Fruit fly (Drosophila melanogaster) whole organism, embryonic: ENCODE measurements around the gene mRpL12.

Experiments used
- Aef1 ChIP-seq: fragments of 200-800 bp; sonication (Bioruptor generic); IDR thresholded peaks from 3 replicates; pipeline ENCODE4 v1.3.6; 2022; ENCODE audit warnings: missing biosample characterization, missing genetic modification characterization
- Bdp1 ChIP-seq: fragments of 200-800 bp; sonication (Bioruptor generic); optimal IDR thresholded peaks from 3 replicates; lab custom pipeline; 2016; ENCODE audit warnings: missing biosample characterization, missing genetic modification characterization
- Bgb ChIP-seq: fragments of 200-800 bp; sonication (Bioruptor generic); IDR thresholded peaks from 2 replicates; pipeline ENCODE4 v1.3.6; 2022; ENCODE audit warnings: missing biosample characterization, missing genetic modification characterization; ENCODE audit not compliant: partially characterized antibody
- CG10267 ChIP-seq: fragments of 200-800 bp; sonication (Bioruptor generic); optimal IDR thresholded peaks from 2 replicates; lab custom pipeline; 2018; ENCODE audit warnings: missing biosample characterization, mild to moderate bottlenecking, missing genetic modification characterization, moderate library complexity
- CG10274 ChIP-seq: fragments of 200-800 bp; sonication (Bioruptor generic); optimal IDR thresholded peaks from 3 replicates; lab custom pipeline; 2017; ENCODE audit warnings: missing biosample characterization, mild to moderate bottlenecking, missing genetic modification characterization
- CG12659 ChIP-seq: fragments of 200-800 bp; sonication (Bioruptor generic); optimal IDR thresholded peaks from 3 replicates; lab custom pipeline; 2017; ENCODE audit warnings: mild to moderate bottlenecking, missing biosample characterization, missing genetic modification reagents, missing genetic modification characterization
- CG16779 ChIP-seq: fragments of 200-800 bp; sonication (Bioruptor generic); IDR thresholded peaks from 2 replicates; pipeline ENCODE4 v1.3.6; 2022; ENCODE audit warnings: missing biosample characterization, missing genetic modification characterization
- CG17385 ChIP-seq: fragments of 200-800 bp; sonication (Bioruptor generic); optimal IDR thresholded peaks from 3 replicates; lab custom pipeline; 2018; ENCODE audit warnings: missing biosample characterization, mild to moderate bottlenecking, missing genetic modification characterization
- CG17912 ChIP-seq: fragments of 200-800 bp; sonication (Bioruptor generic); optimal IDR thresholded peaks from 2 replicates; lab custom pipeline; 2018; ENCODE audit warnings: missing biosample characterization, mild to moderate bottlenecking, missing genetic modification characterization
- CG3163 ChIP-seq: fragments of 200-800 bp; sonication (Bioruptor generic); optimal IDR thresholded peaks from 3 replicates; lab custom pipeline; 2016; ENCODE audit warnings: missing biosample characterization, missing genetic modification characterization
- CG34376 ChIP-seq: fragments of 200-800 bp; sonication (Bioruptor generic); optimal IDR thresholded peaks from 2 replicates; lab custom pipeline; 2018; ENCODE audit warnings: missing biosample characterization, mild to moderate bottlenecking, missing genetic modification characterization
- CG3847 ChIP-seq: fragments of 200-800 bp; sonication (Bioruptor generic); IDR thresholded peaks from 2 replicates; pipeline ENCODE4 v1.3.6; 2022; ENCODE audit warnings: missing biosample characterization, missing genetic modification characterization
- CG7963 ChIP-seq: fragments of 200-800 bp; sonication (Bioruptor generic); IDR thresholded peaks from 3 replicates; pipeline ENCODE4 v1.3.6; 2022; ENCODE audit warnings: missing biosample characterization, missing genetic modification characterization; ENCODE audit not compliant: partially characterized antibody
- CG8359 ChIP-seq: fragments of 200-800 bp; sonication (Bioruptor generic); optimal IDR thresholded peaks from 2 replicates; lab custom pipeline; 2017; ENCODE audit warnings: missing biosample characterization, mild to moderate bottlenecking, missing genetic modification characterization, borderline replicate concordance
- CG8924 ChIP-seq: fragments of 200-800 bp; optimal IDR thresholded peaks from 3 replicates; lab custom pipeline; 2019; ENCODE audit warnings: missing biosample characterization, mild to moderate bottlenecking, missing genetic modification characterization, moderate library complexity
- CG8944 ChIP-seq: fragments of 200-800 bp; sonication (Bioruptor generic); optimal IDR thresholded peaks from 3 replicates; lab custom pipeline; 2016; ENCODE audit warnings: missing biosample characterization, missing genetic modification characterization
- CG9876 ChIP-seq: fragments of 200-800 bp; sonication (Bioruptor generic); optimal IDR thresholded peaks from 2 replicates; lab custom pipeline; 2016; ENCODE audit warnings: missing biosample characterization, missing genetic modification characterization
- D ChIP-seq, 2 experiments: fragments of 200-800 bp in 1 of 2; fragments of >200 bp in 1 of 2; sonication (Bioruptor generic) in 1 of 2; optimal IDR thresholded peaks; 2 replicates in 1 of 2; 3 replicates in 1 of 2; lab custom pipeline; 2017; ENCODE audit warnings: mild to moderate bottlenecking in 1 of 2, missing biosample characterization in 1 of 2, missing genetic modification characterization in 1 of 2, missing genetic modification reagents in 1 of 2
- Dbx ChIP-seq: fragments of 200-800 bp; sonication (Bioruptor generic); IDR thresholded peaks from 3 replicates; pipeline ENCODE4 v1.3.6; 2022; ENCODE audit warnings: missing biosample characterization, missing genetic modification characterization
- Dp ChIP-seq: fragments of 200-800 bp; sonication (Bioruptor generic); optimal IDR thresholded peaks from 2 replicates; lab custom pipeline; 2018; ENCODE audit warnings: missing biosample characterization, mild to moderate bottlenecking, missing genetic modification characterization, moderate library complexity
- E2f2 ChIP-seq: fragments of 200-800 bp; sonication (Bioruptor generic); IDR thresholded peaks from 2 replicates; pipeline ENCODE4 v1.3.6; 2022; ENCODE audit warnings: missing biosample characterization, missing genetic modification characterization
- H2.0 ChIP-seq: fragments of 200-800 bp; sonication (Bioruptor generic); IDR thresholded peaks from 2 replicates; pipeline ENCODE4 v1.3.6; 2022; ENCODE audit warnings: missing biosample characterization, missing genetic modification characterization
- HmgD ChIP-seq: fragments of 200-800 bp; sonication (Bioruptor generic); optimal IDR thresholded peaks from 3 replicates; lab custom pipeline; 2016; ENCODE audit warnings: missing biosample characterization, missing genetic modification characterization
- Jarid2 ChIP-seq: fragments of 200-800 bp; sonication (Bioruptor generic); optimal IDR thresholded peaks from 3 replicates; lab custom pipeline; 2017; ENCODE audit warnings: mild to moderate bottlenecking, missing biosample characterization, missing genetic modification reagents, missing genetic modification characterization
- MESR4 ChIP-seq: fragments of 200-800 bp; sonication (Bioruptor generic); optimal IDR thresholded peaks from 2 replicates; lab custom pipeline; 2018; ENCODE audit warnings: missing biosample characterization, mild to moderate bottlenecking, missing genetic modification characterization, moderate library complexity
- Meics ChIP-seq: fragments of 200-800 bp; sonication (Bioruptor generic); optimal IDR thresholded peaks from 2 replicates; lab custom pipeline; 2017; ENCODE audit warnings: missing biosample characterization, mild to moderate bottlenecking, missing genetic modification characterization
- NfI ChIP-seq: fragments of 200-800 bp; sonication (Bioruptor generic); optimal IDR thresholded peaks from 3 replicates; lab custom pipeline; 2018; ENCODE audit warnings: missing biosample characterization, mild to moderate bottlenecking, missing genetic modification characterization, moderate library complexity
- Ravus ChIP-seq: fragments of 200-800 bp; sonication (Bioruptor generic); IDR thresholded peaks from 2 replicates; pipeline ENCODE4 v1.3.6; 2022; ENCODE audit warnings: missing biosample characterization, missing genetic modification characterization
- Scr ChIP-seq: fragments of 200-800 bp; sonication (Bioruptor generic); IDR thresholded peaks from 2 replicates; pipeline ENCODE4 v1.3.6; 2022; ENCODE audit warnings: missing biosample characterization, missing genetic modification characterization; ENCODE audit not compliant: partially characterized antibody
- Sin3A ChIP-seq: fragments of >200 bp; optimal IDR thresholded peaks from 2 replicates; lab custom pipeline; 2018
- Xrp1 ChIP-seq: fragments of 200-800 bp; sonication (Bioruptor generic); IDR thresholded peaks from 2 replicates; pipeline ENCODE4 v1.3.6; 2022; ENCODE audit warnings: missing biosample characterization, missing genetic modification characterization
- amos ChIP-seq: fragments of 200-800 bp; sonication (Bioruptor generic); IDR thresholded peaks from 2 replicates; pipeline ENCODE4 v1.3.6; 2022; ENCODE audit warnings: missing biosample characterization, missing genetic modification characterization; ENCODE audit not compliant: partially characterized antibody
- bbx ChIP-seq: fragments of 200-800 bp; sonication (Bioruptor generic); IDR thresholded peaks from 2 replicates; pipeline ENCODE4 v1.3.6; 2022; ENCODE audit warnings: missing biosample characterization, missing genetic modification characterization; ENCODE audit not compliant: partially characterized antibody
- cad ChIP-seq: fragments of >200 bp; optimal IDR thresholded peaks from 2 replicates; lab custom pipeline; 2017; ENCODE audit warnings: missing biosample characterization, missing genetic modification characterization
- en ChIP-seq: fragments of 200-800 bp; sonication (Bioruptor generic); optimal IDR thresholded peaks from 2 replicates; lab custom pipeline; 2016; ENCODE audit warnings: missing biosample characterization, missing genetic modification characterization
- fd102C ChIP-seq: fragments of 200-800 bp; sonication (Bioruptor generic); optimal IDR thresholded peaks from 2 replicates; lab custom pipeline; 2018; ENCODE audit warnings: missing biosample characterization, mild to moderate bottlenecking, missing genetic modification characterization, moderate library complexity
- ftz-f1 ChIP-seq: fragments of 200-800 bp; sonication (Bioruptor generic); optimal IDR thresholded peaks from 2 replicates; lab custom pipeline; 2016; ENCODE audit warnings: missing biosample characterization, missing genetic modification characterization
- fu2 ChIP-seq: fragments of 200-800 bp; sonication (Bioruptor generic); optimal IDR thresholded peaks from 2 replicates; lab custom pipeline; 2016; ENCODE audit warnings: missing biosample characterization, missing genetic modification characterization
- grn ChIP-seq: fragments of 200-800 bp; sonication (Bioruptor generic); optimal IDR thresholded peaks from 3 replicates; lab custom pipeline; 2017; ENCODE audit warnings: missing biosample characterization, missing genetic modification characterization
- hb ChIP-seq: fragments of 200-800 bp; sonication (Bioruptor generic); IDR thresholded peaks from 3 replicates; pipeline ENCODE4 v1.3.6; 2022; ENCODE audit warnings: missing biosample characterization, missing genetic modification characterization; ENCODE audit not compliant: partially characterized antibody
- knrl ChIP-seq: fragments of 200-800 bp; sonication (Bioruptor generic); IDR thresholded peaks from 3 replicates; pipeline ENCODE4 v1.3.6; 2022; ENCODE audit warnings: missing biosample characterization, missing genetic modification characterization; ENCODE audit not compliant: partially characterized antibody
- luna ChIP-seq: fragments of 200-800 bp; sonication (Bioruptor generic); optimal IDR thresholded peaks from 2 replicates; lab custom pipeline; 2016; ENCODE audit warnings: missing biosample characterization, missing genetic modification characterization
- pho ChIP-seq: fragments of 200-800 bp; sonication (Bioruptor generic); optimal IDR thresholded peaks from 2 replicates; lab custom pipeline; 2016; ENCODE audit warnings: missing biosample characterization, missing genetic modification characterization
- pzg ChIP-seq: fragments of 200-800 bp; sonication (Bioruptor generic); optimal IDR thresholded peaks from 3 replicates; lab custom pipeline; 2018; ENCODE audit warnings: missing biosample characterization, mild to moderate bottlenecking, missing genetic modification characterization, moderate library complexity
- rib ChIP-seq: fragments of 200-800 bp; sonication (Bioruptor generic); IDR thresholded peaks from 2 replicates; pipeline ENCODE4 v1.3.6; 2022; ENCODE audit warnings: missing biosample characterization, missing genetic modification characterization
- trem ChIP-seq: fragments of 200-800 bp; optimal IDR thresholded peaks from 3 replicates; lab custom pipeline; 2019; ENCODE audit warnings: missing biosample characterization, mild to moderate bottlenecking, missing genetic modification characterization, moderate library complexity
- unc-4 ChIP-seq: fragments of 200-800 bp; sonication (Bioruptor generic); IDR thresholded peaks from 2 replicates; pipeline ENCODE4 v1.3.6; 2022; ENCODE audit warnings: missing biosample characterization, missing genetic modification characterization; ENCODE audit not compliant: partially characterized antibody
- zen2 ChIP-seq: fragments of 200-800 bp; sonication (Bioruptor generic); IDR thresholded peaks from 3 replicates; pipeline ENCODE4 v1.3.6; 2022; ENCODE audit warnings: missing biosample characterization, missing genetic modification characterization; ENCODE audit not compliant: partially characterized antibody

mRpL12 gene

DNA sequence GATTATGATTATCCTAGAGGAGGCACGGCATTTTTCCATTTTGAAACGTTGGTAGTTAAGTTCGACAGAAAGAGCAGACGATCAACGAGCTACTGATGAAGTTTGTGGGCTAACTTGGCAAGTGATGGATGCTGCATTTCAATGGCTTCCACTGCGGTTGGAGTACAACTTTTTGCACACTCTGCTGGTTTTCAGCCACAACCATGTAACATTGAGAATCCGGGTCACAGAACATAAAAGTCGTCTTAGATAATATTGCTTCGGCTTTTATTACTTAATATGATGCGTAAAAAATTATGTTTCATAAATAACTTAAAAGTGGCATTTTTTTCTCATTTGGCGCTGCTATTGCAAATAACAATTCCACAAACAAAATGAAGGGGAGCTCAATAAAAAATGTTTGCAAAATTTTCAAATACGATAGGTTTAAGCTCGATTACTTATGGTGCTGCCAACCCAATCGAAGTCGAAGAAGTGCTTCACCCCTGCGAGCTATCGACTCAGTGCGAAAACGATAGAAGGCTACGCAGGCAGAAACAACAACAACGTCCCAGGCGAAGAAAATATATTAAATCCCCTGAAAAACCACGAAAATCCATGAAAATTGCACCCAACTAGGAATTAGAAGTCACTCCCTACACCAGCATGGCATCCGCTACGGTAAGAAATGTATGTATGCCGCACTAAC is 9.9 kb downstream of the mRpL12 start, which contains the start of the genes CG5653 and CG5021 (continued):
- TF ChIP-seq knrl (GFP tag; lab: Robert Waterston, UW) (peak; percentile 59), CG7963 (peak; percentile 68), CG17912 (GFP tag; lab: Kevin White, UChicago) (no peak), Dp (peak; percentile 95), pzg (GFP tag; lab: Kevin White, UChicago) (peak; percentile 87), unc-4 (GFP tag; lab: Robert Waterston, UW) (peak; percentile 57), zen2 (GFP tag; lab: Robert Waterston, UW) (peak; percentile 51; the same call in 1 of the 3 replicates), HmgD (GFP tag; lab: Kevin White, UChicago) (no peak), CG10267 (tag; lab: Kevin White, UChicago) (no peak), CG8944 (no peak), Bgb (GFP tag; lab: Robert Waterston, UW) (peak; percentile 75; the same call in 1 of the 2 replicates), Xrp1 (GFP tag; lab: Robert Waterston, UW) (0 out of 2 replicates have a peak, but pooled peaks have one; percentile 8), Scr (GFP tag; lab: Robert Waterston, UW) (peak; percentile 47), Jarid2 (no peak), CG8924 (tag; lab: Kevin White, UChicago) (no peak), fu2 (GFP tag; lab: Kevin White, UChicago) (no peak), grn (GFP tag; lab: Kevin White, UChicago) (no peak), Bdp1 (GFP tag; lab: Kevin White, UChicago) (no peak), Meics (no peak), amos (GFP tag; lab: Robert Waterston, UW) (peak; percentile 57; the same call in 1 of the 2 replicates), trem (peak; percentile 98), Ravus (no peak), Sin3A (lab: Kevin White, UChicago) (peak; percentile 32), CG3847 (GFP tag; lab: Robert Waterston, UW) (peak; percentile 59), MESR4 (GFP tag; lab: Kevin White, UChicago) (peak; percentile 48), CG16779 (GFP tag; lab: Robert Waterston, UW) (no peak), bbx (GFP tag; lab: Robert Waterston, UW) (peak; percentile 72), Aef1 (GFP tag; lab: Robert Waterston, UW) (peak; percentile 31; the same call in 1 of the 3 replicates), CG3163 (no peak), H2.0 (GFP tag; lab: Robert Waterston, UW) (no peak), CG8359 (no peak), CG12659 (GFP tag; lab: Kevin White, UChicago) (peak; percentile 22), en (GFP tag; lab: Kevin White, UChicago) (no peak), fd102C (no peak), ftz-f1 (GFP tag; lab: Kevin White, UChicago) (peak; percentile 82), E2f2 (GFP tag; lab: Robert Waterston, UW) (peak; percentile 95), CG34376 (no peak), Dbx (GFP tag; lab: Robert Waterston, UW) (no peak), pho (GFP tag; lab: Kevin White, UChicago) (no peak), CG10274 (GFP tag; lab: Kevin White, UChicago) (no peak), D (optimal IDR thresholded peaks at IDR 0.05; lab: Kevin White, UChicago) (no peak), D (GFP tag; optimal IDR thresholded peaks at IDR 0.05; lab: Kevin White, UChicago) (no peak), cad (no peak), NfI (no peak), rib (GFP tag; lab: Robert Waterston, UW) (peak; percentile 52; the same call in 1 of the 2 replicates), hb (GFP tag; lab: Robert Waterston, UW) (peak; percentile 70; the same call in 2 of the 3 replicates), CG9876 (GFP tag; lab: Kevin White, UChicago) (no peak), CG17385 (GFP tag; lab: Kevin White, UChicago) (no peak), luna (no peak)
